Fruit fly (Drosophila melanogaster): Measurements from ENCODE around the gene eIF3e.

The eIF3e gene

dm6 chr3L:16804627-16805026, 17.9 kb upstream of the eIF3e start, which contains the start of gene nudC:
Gene nudC, plus strand, starts transcription at chr3L:16804994.
- TF ChIP-seq CG8159 (tag; optimal IDR thresholded peaks at IDR 0.05) (no peak), Ets98B (GFP tag; IDR thresholded peaks at IDR 0.05) (no peak), gl (tag; optimal IDR thresholded peaks at IDR 0.05) (no peak), CG10348 (GFP tag; IDR thresholded peaks at IDR 0.05) (no peak), CG13204 (GFP tag; optimal IDR thresholded peaks at IDR 0.05) (no peak), CG8301 (tag; optimal IDR thresholded peaks at IDR 0.05) (no peak), CG32121 (GFP tag; IDR thresholded peaks at IDR 0.05) (no peak), EcR (GFP tag; optimal IDR thresholded peaks at IDR 0.05) (no peak), Pif1B (GFP tag; optimal IDR thresholded peaks at IDR 0.05) (no peak), CG14655 (GFP tag; optimal IDR thresholded peaks at IDR 0.05) (no peak), rn (GFP tag; IDR thresholded peaks at IDR 0.05) (no peak), CG34367 (tag; optimal IDR thresholded peaks at IDR 0.05) (no peak), CG9948 (tag; optimal IDR thresholded peaks at IDR 0.05) (no peak), CG12605 (GFP tag; IDR thresholded peaks at IDR 0.05) (no peak)

- TF ChIP-seq CG34367 (tag; optimal IDR thresholded peaks at IDR 0.05) (no peak), CG32121 (GFP tag; IDR thresholded peaks at IDR 0.05) (no peak), CG4496 (GFP tag; IDR thresholded peaks at IDR 0.05) (peak; percentile 59; the same call in 2 of the 3 replicates), fd96Ca (GFP tag; IDR thresholded peaks at IDR 0.05) (peak; percentile 57; the same call in 1 of the 3 replicates), CG15710 (tag; optimal IDR thresholded peaks at IDR 0.05) (no peak), EcR (GFP tag; optimal IDR thresholded peaks at IDR 0.05) (peak; percentile 29)
These were observed 17.1 kb upstream of the eIF3e start for dm6 chr3L:16803708-16804350.

- peak; percentile 0 for TF ChIP-seq CG17806 (tag; optimal IDR thresholded peaks at IDR 0.05)
- TF ChIP-seq Pif1B (GFP tag; optimal IDR thresholded peaks at IDR 0.05): no peak
- TF ChIP-seq D1 (tag; optimal IDR thresholded peaks at IDR 0.05): no peak
- no peak for TF ChIP-seq Snoo (tag; optimal IDR thresholded peaks at IDR 0.05)
- no peak for TF ChIP-seq CG32121 (GFP tag; IDR thresholded peaks at IDR 0.05)
- TF ChIP-seq CG15710 (tag; optimal IDR thresholded peaks at IDR 0.05): no peak
- no peak for TF ChIP-seq CG10348 (GFP tag; IDR thresholded peaks at IDR 0.05)
- no peak for TF ChIP-seq CG12605 (GFP tag; IDR thresholded peaks at IDR 0.05)
- peak; percentile 22 for TF ChIP-seq CG14655 (GFP tag; optimal IDR thresholded peaks at IDR 0.05)
- no peak for TF ChIP-seq CG13204 (GFP tag; optimal IDR thresholded peaks at IDR 0.05)
- TF ChIP-seq Ets98B (GFP tag; IDR thresholded peaks at IDR 0.05): no peak
- no peak for TF ChIP-seq Pif1A (GFP tag; optimal IDR thresholded peaks at IDR 0.05)
- TF ChIP-seq CG8301 (tag; optimal IDR thresholded peaks at IDR 0.05): no peak
- no peak for TF ChIP-seq CG9948 (tag; optimal IDR thresholded peaks at IDR 0.05)
- TF ChIP-seq CG8159 (tag; optimal IDR thresholded peaks at IDR 0.05): no peak
- peak; percentile 67 for TF ChIP-seq EcR (GFP tag; optimal IDR thresholded peaks at IDR 0.05)
- peak; percentile 38 for TF ChIP-seq gl (tag; optimal IDR thresholded peaks at IDR 0.05)
These were observed 16.5 kb upstream of the eIF3e start for dm6 chr3L:16803273-16803672.

- TF ChIP-seq rn (GFP tag; IDR thresholded peaks at IDR 0.05) (no peak), EcR (GFP tag; optimal IDR thresholded peaks at IDR 0.05) (peak; percentile 10), CG17806 (tag; optimal IDR thresholded peaks at IDR 0.05) (no peak), CG13204 (GFP tag; optimal IDR thresholded peaks at IDR 0.05) (peak; percentile 6), CG10348 (GFP tag; IDR thresholded peaks at IDR 0.05) (no peak), CG4496 (GFP tag; IDR thresholded peaks at IDR 0.05) (peak; percentile 27; the same call in 1 of the 3 replicates), Snoo (tag; optimal IDR thresholded peaks at IDR 0.05) (peak; percentile 1), Pif1B (GFP tag; optimal IDR thresholded peaks at IDR 0.05) (no peak), CG15710 (tag; optimal IDR thresholded peaks at IDR 0.05) (no peak), CG32121 (GFP tag; IDR thresholded peaks at IDR 0.05) (peak; percentile 51; the same call in 1 of the 2 replicates), Pif1A (GFP tag; optimal IDR thresholded peaks at IDR 0.05) (no peak), CG12605 (GFP tag; IDR thresholded peaks at IDR 0.05) (0 out of 2 replicates have a peak, but pooled peaks have one; percentile 19), CG9948 (tag; optimal IDR thresholded peaks at IDR 0.05) (no peak), CG8159 (tag; optimal IDR thresholded peaks at IDR 0.05) (no peak), CG14655 (GFP tag; optimal IDR thresholded peaks at IDR 0.05) (peak; percentile 52), Ets98B (GFP tag; IDR thresholded peaks at IDR 0.05) (no peak), fd96Ca (GFP tag; IDR thresholded peaks at IDR 0.05) (no peak), D1 (tag; optimal IDR thresholded peaks at IDR 0.05) (no peak), CG34367 (tag; optimal IDR thresholded peaks at IDR 0.05) (peak; percentile 13), gl (tag; optimal IDR thresholded peaks at IDR 0.05) (peak; percentile 46), CG8301 (tag; optimal IDR thresholded peaks at IDR 0.05) (peak; percentile 28)
These were observed 15.0 kb upstream of the eIF3e start for dm6 chr3L:16801499-16802452.

DNA sequence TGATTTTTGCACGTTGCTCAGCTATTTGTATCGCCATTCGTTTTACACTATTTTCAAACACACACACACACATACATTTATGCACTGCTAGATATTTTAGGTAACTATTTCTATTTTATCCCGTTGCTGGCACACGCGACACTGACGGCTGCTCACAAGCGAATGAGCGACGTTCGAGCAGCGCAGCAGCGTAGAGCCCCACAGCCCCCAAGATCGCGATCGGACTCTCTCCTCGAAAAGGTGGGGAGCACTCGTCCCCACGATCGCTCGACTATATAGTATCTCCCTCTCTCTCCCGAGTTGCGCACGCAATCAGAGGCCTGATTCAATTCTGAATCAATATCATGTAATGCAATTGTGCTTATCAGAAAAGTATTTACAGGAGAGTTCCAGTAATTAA, 13.3 kb upstream of the eIF3e start:
- TF ChIP-seq CG17806 (tag; optimal IDR thresholded peaks at IDR 0.05) (no peak), EcR (GFP tag; optimal IDR thresholded peaks at IDR 0.05) (peak; percentile 27), CG10348 (GFP tag; IDR thresholded peaks at IDR 0.05) (no peak), Pif1B (GFP tag; optimal IDR thresholded peaks at IDR 0.05) (peak; percentile 59), CG13204 (GFP tag; optimal IDR thresholded peaks at IDR 0.05) (peak; percentile 50), gl (tag; optimal IDR thresholded peaks at IDR 0.05) (peak; percentile 41), CG14655 (GFP tag; optimal IDR thresholded peaks at IDR 0.05) (no peak), CG12605 (GFP tag; IDR thresholded peaks at IDR 0.05) (peak; percentile 68), CG8159 (tag; optimal IDR thresholded peaks at IDR 0.05) (peak; percentile 9), Ets98B (GFP tag; IDR thresholded peaks at IDR 0.05) (peak; percentile 77), D1 (tag; optimal IDR thresholded peaks at IDR 0.05) (no peak), rn (GFP tag; IDR thresholded peaks at IDR 0.05) (no peak), CG4496 (GFP tag; IDR thresholded peaks at IDR 0.05) (peak; percentile 77), CG32121 (GFP tag; IDR thresholded peaks at IDR 0.05) (peak; percentile 75), CG34367 (tag; optimal IDR thresholded peaks at IDR 0.05) (no peak), fd96Ca (GFP tag; IDR thresholded peaks at IDR 0.05) (0 out of 3 replicates have a peak, but pooled peaks have one; percentile 6), CG9948 (tag; optimal IDR thresholded peaks at IDR 0.05) (no peak), Snoo (tag; optimal IDR thresholded peaks at IDR 0.05) (peak; percentile 23), Pif1A (GFP tag; optimal IDR thresholded peaks at IDR 0.05) (peak; percentile 41), CG8301 (tag; optimal IDR thresholded peaks at IDR 0.05) (no peak), CG15710 (tag; optimal IDR thresholded peaks at IDR 0.05) (no peak)
